Worm (Caenorhabditis elegans) whole organism, early embryonic: ENCODE measurements around the gene mif-1.

Experiments used
- F13C5.2 ChIP-seq: sonication (generic microtip); optimal IDR thresholded peaks from 2 replicates; lab custom pipeline; 2017; ENCODE audit warnings: mild to moderate bottlenecking, missing genetic modification characterization, inconsistent platforms, missing compliant biosample characterization
- aly-1 ChIP-seq: sonication (generic microtip); optimal IDR thresholded peaks from 2 replicates; lab custom pipeline; 2016; ENCODE audit warnings: missing genetic modification characterization, missing compliant biosample characterization
- ama-1 ChIP-seq: fragments of 150-350 bp; optimal IDR thresholded peaks from 2 replicates; lab custom pipeline; 2014
- ceh-36 ChIP-seq: sonication (generic microtip); optimal IDR thresholded peaks from 2 replicates; lab custom pipeline; 2016; ENCODE audit warnings: missing genetic modification characterization, inconsistent platforms, missing compliant biosample characterization
- ets-7 ChIP-seq: sonication (generic microtip); optimal IDR thresholded peaks from 2 replicates; lab custom pipeline; 2016; ENCODE audit warnings: missing genotype, missing genetic modification characterization, missing compliant biosample characterization
- flt-1 ChIP-seq: fragments of 200-800 bp; sonication (Bioruptor generic); IDR thresholded peaks from 2 replicates; pipeline ENCODE4 v1.3.6; 2022; ENCODE audit warnings: missing genetic modification characterization, missing compliant biosample characterization
- hmbx-1 ChIP-seq: sonication (generic microtip); optimal IDR thresholded peaks from 2 replicates; lab custom pipeline; 2016; ENCODE audit warnings: mild to moderate bottlenecking, missing genetic modification characterization, missing compliant biosample characterization
- hmg-4 ChIP-seq: fragments of 200-800 bp; sonication (Bioruptor generic); optimal IDR thresholded peaks from 2 replicates; lab custom pipeline; 2018; ENCODE audit warnings: mild to moderate bottlenecking, missing genetic modification characterization, missing compliant biosample characterization
- hnd-1 ChIP-seq: sonication (generic microtip); optimal IDR thresholded peaks from 2 replicates; lab custom pipeline; 2016; ENCODE audit warnings: missing genetic modification characterization, missing compliant biosample characterization
- pes-1 ChIP-seq: fragments of 200-800 bp; sonication (Bioruptor generic); IDR thresholded peaks from 2 replicates; pipeline ENCODE4 v1.3.6; 2022; ENCODE audit warnings: missing genetic modification reagents, missing genetic modification characterization, missing compliant biosample characterization
- scrt-1 ChIP-seq: fragments of 200-800 bp; sonication (Bioruptor generic); IDR thresholded peaks from 2 replicates; pipeline ENCODE4 v1.3.6; 2022; ENCODE audit warnings: missing genetic modification characterization, missing compliant biosample characterization
- sea-1 ChIP-seq: fragments of 200-800 bp; sonication (Bioruptor generic); conservative IDR thresholded peaks from 2 replicates; pipeline ENCODE4 v1.3.6; 2022; ENCODE audit warnings: missing genetic modification characterization, missing compliant biosample characterization
- tra-4 ChIP-seq: sonication (generic microtip); optimal IDR thresholded peaks from 2 replicates; lab custom pipeline; 2017; ENCODE audit warnings: missing genetic modification characterization, missing compliant biosample characterization

DNA sequence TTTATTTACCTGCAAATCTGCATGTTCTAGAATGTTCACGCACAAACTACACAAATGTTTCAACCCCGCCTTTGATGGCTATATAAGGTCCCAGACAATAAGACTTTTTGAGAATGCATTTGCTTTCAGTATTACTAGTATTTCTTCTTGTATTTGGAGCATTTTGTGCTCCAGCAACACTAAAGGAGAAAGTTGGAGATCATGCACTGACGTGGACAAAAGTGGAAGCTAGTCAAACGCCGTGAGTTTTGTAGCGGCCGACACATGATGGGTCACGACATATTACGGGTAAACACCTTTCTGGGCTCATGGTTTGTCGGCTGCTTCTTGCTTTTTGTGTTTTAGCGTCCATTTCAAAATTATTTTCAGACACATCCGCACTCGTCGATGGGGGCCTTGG lies 37.5 kb upstream of the mif-1 start, which contains the start of gene C18D11.6:
- TF ChIP-seq ceh-36 (tag; lab: Kevin White, UChicago) (no peak), pes-1 (GFP tag; lab: Robert Waterston, UW) (no peak), aly-1 (tag; lab: Kevin White, UChicago) (no peak), ama-1 (lab: Kevin White, UChicago) (no peak), hnd-1 (tag; lab: Kevin White, UChicago) (no peak), tra-4 (tag; lab: Kevin White, UChicago) (no peak), scrt-1 (GFP tag; lab: Robert Waterston, UW) (no peak), flt-1 (GFP tag; lab: Robert Waterston, UW) (no peak), hmbx-1 (no peak), ets-7 (no peak), F13C5.2 (tag; lab: Kevin White, UChicago) (no peak), sea-1 (no peak), hmg-4 (GFP tag; lab: Kevin White, UChicago) (no peak)
